Worm (Caenorhabditis elegans) whole organism, L1 larva: ENCODE data around the gene C29E4.15.

Source experiments
- ama-1 ChIP-seq: fragments of 150-350 bp; optimal IDR thresholded peaks from 2 replicates; lab custom pipeline; 2014
- ceh-82 ChIP-seq, 3 experiments: fragments of 150-350 bp in 1 of 3; sonication (generic microtip) in 2 of 3; optimal IDR thresholded peaks; 2 replicates each; lab custom pipeline; 2014 to 2017; ENCODE audit warnings: missing biosample characterization in 3 of 3, missing genetic modification characterization in 3 of 3
- fkh-4 ChIP-seq: sonication (generic microtip); optimal IDR thresholded peaks from 2 replicates; lab custom pipeline; 2016; ENCODE audit warnings: missing compliant biosample characterization, missing genetic modification characterization, borderline replicate concordance
- hlh-4 ChIP-seq: sonication (generic microtip); optimal IDR thresholded peaks from 2 replicates; lab custom pipeline; 2016; ENCODE audit warnings: mild to moderate bottlenecking, missing genetic modification characterization, missing compliant biosample characterization
- lin-35 ChIP-seq, 2 experiments: fragments of 150-350 bp; optimal IDR thresholded peaks; 2 replicates each; lab custom pipeline; 2014; ENCODE audit warnings: missing biosample characterization in 2 of 2, missing genetic modification characterization in 2 of 2, missing genetic modification reagents in 2 of 2
- lir-3 ChIP-seq: sonication (generic microtip); optimal IDR thresholded peaks from 2 replicates; lab custom pipeline; 2016; ENCODE audit warnings: mild to moderate bottlenecking, missing genetic modification characterization, moderate library complexity, missing compliant biosample characterization; ENCODE audit not compliant: poor library complexity
- mdl-1 ChIP-seq, 2 experiments: fragments of 150-350 bp; optimal IDR thresholded peaks; 2 replicates each; lab custom pipeline; 2014 to 2017; ENCODE audit warnings: missing biosample characterization in 2 of 2, missing genetic modification characterization in 2 of 2, inconsistent platforms in 1 of 2
- nhr-12 ChIP-seq: sonication (generic microtip); optimal IDR thresholded peaks from 2 replicates; lab custom pipeline; 2017; ENCODE audit warnings: missing biosample characterization, missing genetic modification characterization
- nhr-19 ChIP-seq: fragments of 200-800 bp; sonication (Bioruptor generic); conservative IDR thresholded peaks from 2 replicates; pipeline ENCODE4 v1.3.6; 2022; ENCODE audit warnings: missing genetic modification characterization, missing compliant biosample characterization
- nhr-237 ChIP-seq: fragments of 150-350 bp; optimal IDR thresholded peaks from 2 replicates; lab custom pipeline; 2014; ENCODE audit warnings: missing biosample characterization, missing genetic modification characterization
- nhr-28 ChIP-seq: fragments of 150-350 bp; optimal IDR thresholded peaks from 2 replicates; lab custom pipeline; 2014; ENCODE audit warnings: missing biosample characterization, missing genetic modification characterization
- sox-4 ChIP-seq: sonication (generic microtip); optimal IDR thresholded peaks from 2 replicates; lab custom pipeline; 2016; ENCODE audit warnings: missing genetic modification characterization, missing compliant biosample characterization
- unc-62 ChIP-seq: fragments of 150-350 bp; optimal IDR thresholded peaks from 2 replicates; lab custom pipeline; 2014; ENCODE audit warnings: missing biosample characterization, missing genetic modification reagents, missing genetic modification characterization

ce11 chrIII:7956965-7957364, 4.5 kb downstream of the C29E4.15 start, which contains the start of gene C29E4.9:
- no peak for TF ChIP-seq lin-35 (GFP tag; optimal IDR thresholded peaks at IDR 0.05; lab: Kevin White, UChicago)
- TF ChIP-seq unc-62: no peak
- no peak for TF ChIP-seq hlh-4 (tag; lab: Kevin White, UChicago)
- TF ChIP-seq ceh-82 (tag; optimal IDR thresholded peaks at IDR 0.05; lab: Kevin White, UChicago): no peak
- no peak for TF ChIP-seq nhr-12
- TF ChIP-seq nhr-28 (tag; lab: Kevin White, UChicago): no peak
- no peak for TF ChIP-seq nhr-237
- no peak for TF ChIP-seq nhr-19 (GFP tag; lab: Robert Waterston, UW)
- TF ChIP-seq sox-4 (tag; lab: Kevin White, UChicago): no peak
- TF ChIP-seq ama-1 (lab: Kevin White, UChicago): no peak
- no peak for TF ChIP-seq mdl-1 (tag; optimal IDR thresholded peaks at IDR 0.05; lab: Kevin White, UChicago)
- no peak for TF ChIP-seq lir-3
- TF ChIP-seq fkh-4 (tag; lab: Kevin White, UChicago): no peak
